Fruit fly (Drosophila melanogaster): ENCODE measurements around the gene CG6059.

DNA sequence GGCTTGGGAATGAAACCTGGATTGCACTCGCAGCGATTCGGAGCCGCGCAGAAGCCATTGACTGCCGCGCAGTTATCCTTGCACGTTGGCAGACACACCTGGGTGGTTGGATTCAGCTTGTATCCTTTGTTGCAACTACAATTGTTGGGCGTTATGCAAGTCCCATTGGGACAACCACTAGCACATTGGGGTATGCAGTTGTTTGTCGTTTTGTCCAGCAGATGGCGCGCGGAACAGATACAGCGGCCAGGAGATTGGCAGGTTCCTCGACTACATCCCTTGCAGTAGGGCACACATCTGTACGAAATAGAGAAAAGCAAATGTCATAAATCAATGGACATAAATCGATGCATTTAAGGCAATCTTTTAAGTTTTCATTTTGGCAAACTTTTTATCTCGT lies 25.9 kb downstream of the CG6059 start:
- TF ChIP-seq pan (optimal IDR thresholded peaks at IDR 0.05) (no peak), lola (GFP tag; optimal IDR thresholded peaks at IDR 0.05) (no peak), psq (GFP tag; optimal IDR thresholded peaks at IDR 0.05) (no peak), dsf (GFP tag; optimal IDR thresholded peaks at IDR 0.05; ENCODE audit: borderline replicate concordance) (no peak), foxo (GFP tag; optimal IDR thresholded peaks at IDR 0.05) (no peak), CG9705 (GFP tag; optimal IDR thresholded peaks at IDR 0.05) (no peak), Abd-B (GFP tag; optimal IDR thresholded peaks at IDR 0.05) (no peak), Mio (GFP tag; optimal IDR thresholded peaks at IDR 0.05) (no peak), h (GFP tag; optimal IDR thresholded peaks at IDR 0.05) (no peak), Jra (GFP tag; optimal IDR thresholded peaks at IDR 0.05) (no peak), Rel (GFP tag; optimal IDR thresholded peaks at IDR 0.05) (no peak), Rel (tag; optimal IDR thresholded peaks at IDR 0.05) (no peak), br (GFP tag; optimal IDR thresholded peaks at IDR 0.05) (no peak)

Measured in whole organism, wandering third instar larva.